Worm (Caenorhabditis elegans): ENCODE results near the gene ttr-42.
A peak's percentile ranks its signal among the peaks of the same experiment; 100 is the strongest.

ttr-42 gene

DNA sequence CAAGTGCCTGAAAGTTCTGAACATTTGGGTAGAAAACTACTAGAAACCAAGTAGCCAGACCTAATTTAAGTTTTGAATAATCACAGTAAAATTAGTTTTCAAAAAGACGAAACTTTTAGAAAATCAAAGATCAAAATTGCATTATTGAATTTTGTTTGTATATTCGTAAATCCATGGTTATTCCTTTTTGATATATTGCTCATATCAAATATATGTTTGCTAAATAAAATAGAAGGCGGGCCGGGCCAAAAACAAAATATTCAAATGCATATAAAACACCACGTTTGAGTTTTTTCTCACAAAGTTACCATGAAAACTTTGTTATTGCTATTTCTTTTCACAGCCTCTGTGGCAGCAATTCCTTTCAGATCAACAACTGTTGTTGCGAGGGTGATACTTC, at the start of gene ttr-42:
Gene ttr-42, plus strand, starts transcription at position 301 of the 400 bp plus-strand sequence.
- no peak for TF ChIP-seq ztf-29 (GFP tag; IDR thresholded peaks at IDR 0.05)
- TF ChIP-seq cog-1 (tag; optimal IDR thresholded peaks at IDR 0.05), result no peak
- TF ChIP-seq med-1 (GFP tag; optimal IDR thresholded peaks at IDR 0.05; ENCODE audit: insufficient read depth), result no peak
- TF ChIP-seq flt-1 (GFP tag; IDR thresholded peaks at IDR 0.05), result no peak
- no peak for TF ChIP-seq ref-1 (GFP tag; conservative IDR thresholded peaks at IDR 0.05)
- TF ChIP-seq ztf-23 (GFP tag; IDR thresholded peaks at IDR 0.05), result no peak
- TF ChIP-seq klf-2 (GFP tag; conservative IDR thresholded peaks at IDR 0.05), result no peak
- no peak for TF ChIP-seq T22C8.4 (GFP tag; IDR thresholded peaks at IDR 0.05)
- no peak for TF ChIP-seq tab-1 (GFP tag; IDR thresholded peaks at IDR 0.05)

DNA sequence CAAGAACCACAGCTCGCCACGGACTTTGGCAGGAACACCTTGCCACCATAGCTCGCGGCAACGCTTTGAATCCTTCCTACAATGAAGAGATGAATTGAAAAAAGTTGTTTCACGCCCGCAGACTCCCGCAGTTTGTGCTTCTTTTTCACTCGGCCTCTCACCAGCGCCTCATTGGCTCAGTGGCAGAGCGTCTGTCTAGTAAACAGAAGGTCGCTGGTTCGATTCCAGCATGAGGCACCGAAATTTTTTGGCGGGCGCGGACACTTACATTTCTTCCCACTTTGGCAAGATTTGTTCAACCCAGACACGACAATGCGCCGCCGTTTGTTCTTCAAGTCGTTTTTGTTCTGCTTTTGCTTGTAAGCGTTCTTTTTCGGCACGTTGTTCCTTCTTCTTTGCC, 49.7 kb upstream of the ttr-42 start:
- TF ChIP-seq ztf-29 (GFP tag; IDR thresholded peaks at IDR 0.05) (peak; percentile 37; the same call in 1 of the 2 replicates), flt-1 (GFP tag; IDR thresholded peaks at IDR 0.05) (no peak), klf-2 (GFP tag; conservative IDR thresholded peaks at IDR 0.05) (no peak; the same call in 1 of the 2 replicates), cog-1 (tag; optimal IDR thresholded peaks at IDR 0.05) (no peak), tab-1 (GFP tag; IDR thresholded peaks at IDR 0.05) (0 out of 2 replicates have a peak, but pooled peaks have one; percentile 50), T22C8.4 (GFP tag; IDR thresholded peaks at IDR 0.05) (no peak), med-1 (GFP tag; optimal IDR thresholded peaks at IDR 0.05; ENCODE audit: insufficient read depth) (no peak), ref-1 (GFP tag; conservative IDR thresholded peaks at IDR 0.05) (no peak; the same call in 1 of the 2 replicates), ztf-23 (GFP tag; IDR thresholded peaks at IDR 0.05) (peak; percentile 62; the same call in 1 of the 2 replicates)

DNA sequence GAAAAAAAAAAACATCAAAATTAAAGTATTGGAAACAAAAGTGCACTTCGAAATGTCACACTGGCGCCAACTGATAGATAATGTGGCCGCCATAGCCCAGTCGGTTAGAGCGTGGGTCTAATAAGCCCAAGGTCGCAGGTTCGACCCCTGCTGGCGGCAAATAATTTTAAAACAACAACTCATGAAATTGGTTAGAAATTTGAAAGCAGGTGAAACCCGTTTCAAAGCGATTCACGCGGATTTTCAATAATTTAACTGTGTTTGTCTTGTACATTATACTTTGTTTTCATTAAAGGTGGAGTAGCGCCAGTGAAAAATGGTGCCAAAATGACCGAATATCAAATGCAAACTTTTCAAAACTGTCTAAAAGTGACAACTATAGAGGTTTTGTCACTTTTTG, 46.3 kb upstream of the ttr-42 start:
- TF ChIP-seq flt-1 (GFP tag; IDR thresholded peaks at IDR 0.05) (no peak), med-1 (GFP tag; optimal IDR thresholded peaks at IDR 0.05; ENCODE audit: insufficient read depth) (no peak)

DNA sequence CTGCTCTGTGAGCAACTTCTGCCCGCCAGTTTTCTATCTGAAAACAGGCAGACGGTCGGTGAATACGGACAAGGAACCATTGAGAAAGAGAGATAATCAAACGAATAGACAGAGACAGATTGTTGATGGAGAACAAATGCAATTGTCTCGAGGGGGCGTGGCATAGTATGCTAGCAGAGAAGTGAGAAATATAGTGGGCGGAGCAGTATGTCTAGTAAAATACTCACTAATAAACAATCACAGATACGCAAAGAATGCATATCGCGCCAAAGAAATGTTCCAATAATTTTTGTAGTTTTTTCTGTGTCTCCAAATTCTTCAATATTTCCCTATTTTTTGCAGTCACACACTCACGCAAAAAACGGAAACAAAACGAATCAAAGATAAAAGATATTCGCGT, 45.2 kb upstream of the ttr-42 start, which contains the start of gene tbc-12:
Gene tbc-12, minus strand, starts transcription at position 101 of the 400 bp plus-strand sequence.
- TF ChIP-seq klf-2 (GFP tag; conservative IDR thresholded peaks at IDR 0.05) (no peak), cog-1 (tag; optimal IDR thresholded peaks at IDR 0.05) (no peak), ztf-23 (GFP tag; IDR thresholded peaks at IDR 0.05) (no peak), flt-1 (GFP tag; IDR thresholded peaks at IDR 0.05) (no peak), ztf-29 (GFP tag; IDR thresholded peaks at IDR 0.05) (no peak), ref-1 (GFP tag; conservative IDR thresholded peaks at IDR 0.05) (no peak), tab-1 (GFP tag; IDR thresholded peaks at IDR 0.05) (no peak), med-1 (GFP tag; optimal IDR thresholded peaks at IDR 0.05; ENCODE audit: insufficient read depth) (no peak)

DNA sequence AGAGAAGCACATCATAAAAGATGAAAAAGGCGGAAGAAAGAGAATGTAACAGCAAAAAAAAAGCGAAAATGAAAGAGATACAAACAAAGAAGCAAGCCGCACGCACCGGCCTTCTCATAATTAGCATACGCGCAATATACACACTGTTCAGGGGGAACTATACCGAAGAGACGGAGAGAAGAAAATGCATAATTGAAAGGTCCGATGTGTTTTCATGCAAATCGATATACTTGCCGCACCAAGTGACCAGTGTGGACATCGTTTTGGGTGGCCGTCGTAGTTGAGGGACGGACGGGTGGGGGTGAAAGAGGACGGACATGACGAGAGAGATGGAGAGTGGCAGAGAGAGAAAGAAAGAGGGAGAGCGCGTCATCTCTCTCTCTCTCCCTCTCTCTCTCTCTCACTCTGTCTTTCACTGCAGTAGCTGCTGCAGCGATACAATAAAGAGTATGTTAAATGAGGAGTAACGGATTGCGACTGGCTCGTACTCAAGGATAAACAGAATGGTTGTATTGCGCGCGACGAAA, 41.2 kb upstream of the ttr-42 start:
- TF ChIP-seq ztf-23 (GFP tag; IDR thresholded peaks at IDR 0.05), result no peak
- no peak for TF ChIP-seq klf-2 (GFP tag; conservative IDR thresholded peaks at IDR 0.05)
- TF ChIP-seq tab-1 (GFP tag; IDR thresholded peaks at IDR 0.05), result 0 out of 2 replicates have a peak, but pooled peaks have one; percentile 17
- peak; percentile 96 for TF ChIP-seq cog-1 (tag; optimal IDR thresholded peaks at IDR 0.05)
- peak; percentile 73 for TF ChIP-seq flt-1 (GFP tag; IDR thresholded peaks at IDR 0.05)
- TF ChIP-seq T22C8.4 (GFP tag; IDR thresholded peaks at IDR 0.05), result peak; percentile 78
- no peak for TF ChIP-seq med-1 (GFP tag; optimal IDR thresholded peaks at IDR 0.05; ENCODE audit: insufficient read depth)
- TF ChIP-seq ref-1 (GFP tag; conservative IDR thresholded peaks at IDR 0.05), result no peak
- TF ChIP-seq ztf-29 (GFP tag; IDR thresholded peaks at IDR 0.05), result peak; percentile 63; the same call in 1 of the 2 replicates

DNA sequence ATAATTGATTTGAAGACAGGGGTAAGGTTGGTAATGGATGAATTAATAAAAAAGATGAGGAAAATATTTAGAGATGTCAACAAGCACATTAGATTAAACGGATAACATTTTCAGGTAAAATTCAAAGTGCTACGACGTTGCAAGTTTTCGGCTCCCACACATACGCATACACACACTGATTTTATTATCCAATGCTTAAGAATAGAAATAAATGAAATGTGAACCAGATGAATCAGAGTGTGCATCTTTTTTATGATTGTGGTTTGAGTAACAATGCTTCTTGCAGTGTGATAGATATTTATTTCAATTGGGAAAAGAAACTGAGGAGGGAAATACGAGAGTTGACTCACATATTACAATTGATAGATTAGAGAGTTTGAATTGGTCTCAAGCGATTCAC, 38.8 kb upstream of the ttr-42 start:
- TF ChIP-seq med-1 (GFP tag; optimal IDR thresholded peaks at IDR 0.05; ENCODE audit: insufficient read depth) (no peak), ref-1 (GFP tag; conservative IDR thresholded peaks at IDR 0.05) (no peak), cog-1 (tag; optimal IDR thresholded peaks at IDR 0.05) (no peak), tab-1 (GFP tag; IDR thresholded peaks at IDR 0.05) (no peak), flt-1 (GFP tag; IDR thresholded peaks at IDR 0.05) (no peak), T22C8.4 (GFP tag; IDR thresholded peaks at IDR 0.05) (no peak), ztf-23 (GFP tag; IDR thresholded peaks at IDR 0.05) (no peak), ztf-29 (GFP tag; IDR thresholded peaks at IDR 0.05) (no peak), klf-2 (GFP tag; conservative IDR thresholded peaks at IDR 0.05) (no peak)

DNA sequence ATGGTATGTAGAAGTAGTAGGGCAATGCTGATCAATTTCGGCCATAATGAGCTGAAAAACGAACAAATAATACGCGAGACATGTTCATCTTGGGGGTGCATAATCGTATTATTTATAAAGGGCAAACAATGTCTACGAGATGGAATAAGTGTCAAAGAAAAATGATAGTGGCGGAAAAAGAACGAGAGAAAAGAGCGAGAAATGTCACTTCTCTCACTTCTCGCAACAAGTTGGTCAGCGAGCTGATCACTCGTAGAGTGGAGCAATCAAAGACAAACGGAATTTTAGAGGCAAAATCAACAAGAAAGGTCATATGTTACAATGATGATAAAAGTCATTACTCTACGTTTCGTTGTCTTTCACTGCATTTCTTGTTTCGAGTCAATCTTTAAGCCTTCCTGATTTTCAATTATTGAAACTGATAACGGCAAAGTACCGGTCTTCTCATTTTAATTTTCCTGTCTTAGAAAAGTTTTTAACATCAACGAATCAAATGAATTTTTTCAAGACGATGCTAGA, 36.5 kb upstream of the ttr-42 start, which contains the start of gene F52H2.3:
Gene F52H2.3, minus strand, starts transcription at position 51 of the 519 bp plus-strand sequence.
- no peak for TF ChIP-seq med-1 (GFP tag; optimal IDR thresholded peaks at IDR 0.05; ENCODE audit: insufficient read depth)
- TF ChIP-seq ref-1 (GFP tag; conservative IDR thresholded peaks at IDR 0.05), result no peak
- TF ChIP-seq klf-2 (GFP tag; conservative IDR thresholded peaks at IDR 0.05), result no peak
- TF ChIP-seq T22C8.4 (GFP tag; IDR thresholded peaks at IDR 0.05), result no peak
- TF ChIP-seq tab-1 (GFP tag; IDR thresholded peaks at IDR 0.05), result no peak
- no peak for TF ChIP-seq ztf-29 (GFP tag; IDR thresholded peaks at IDR 0.05)
- no peak for TF ChIP-seq flt-1 (GFP tag; IDR thresholded peaks at IDR 0.05)
- TF ChIP-seq cog-1 (tag; optimal IDR thresholded peaks at IDR 0.05), result no peak
- TF ChIP-seq ztf-23 (GFP tag; IDR thresholded peaks at IDR 0.05), result no peak

DNA sequence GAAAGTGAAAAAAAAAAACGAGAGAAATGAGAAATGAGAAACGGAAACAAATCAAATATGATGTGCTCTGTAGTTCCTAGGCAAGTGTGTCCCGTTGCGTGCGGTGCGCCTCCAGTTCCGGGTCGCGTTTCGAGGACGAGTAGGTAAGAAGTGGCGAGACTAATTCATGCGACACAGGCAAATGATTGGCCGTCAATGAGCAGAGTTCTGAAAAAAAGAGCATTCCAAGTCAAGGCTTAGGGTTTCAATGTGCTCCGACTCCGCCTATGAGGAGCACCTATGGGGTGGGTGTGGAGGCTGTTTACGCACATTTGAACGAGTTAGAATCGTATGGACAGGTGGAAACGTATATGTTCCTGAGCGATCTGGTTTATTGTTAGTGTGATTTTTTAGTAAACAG, 34.2 kb upstream of the ttr-42 start:
- TF ChIP-seq ref-1 (GFP tag; conservative IDR thresholded peaks at IDR 0.05) (no peak), med-1 (GFP tag; optimal IDR thresholded peaks at IDR 0.05; ENCODE audit: insufficient read depth) (no peak), klf-2 (GFP tag; conservative IDR thresholded peaks at IDR 0.05) (no peak), cog-1 (tag; optimal IDR thresholded peaks at IDR 0.05) (no peak), flt-1 (GFP tag; IDR thresholded peaks at IDR 0.05) (no peak), ztf-29 (GFP tag; IDR thresholded peaks at IDR 0.05) (no peak), ztf-23 (GFP tag; IDR thresholded peaks at IDR 0.05) (no peak), T22C8.4 (GFP tag; IDR thresholded peaks at IDR 0.05) (no peak), tab-1 (GFP tag; IDR thresholded peaks at IDR 0.05) (no peak)

DNA sequence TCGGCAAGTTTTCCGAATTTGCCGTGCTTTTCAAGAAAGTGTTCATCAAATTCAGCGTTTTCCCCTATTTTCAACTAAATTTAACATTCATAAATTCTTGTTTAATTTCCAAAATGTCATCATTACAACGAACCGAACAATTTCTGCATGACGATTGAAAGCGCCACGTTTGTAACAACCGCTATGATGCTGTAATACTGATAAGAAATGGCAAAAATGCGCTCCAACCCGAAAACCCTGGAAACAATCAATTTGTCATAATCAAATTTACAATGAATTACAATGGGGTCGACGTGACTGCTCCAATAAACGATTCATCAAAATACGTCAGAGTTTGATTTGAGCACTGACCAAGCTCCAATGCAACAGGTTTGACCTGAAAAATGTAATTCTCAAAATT, 32.9 kb upstream of the ttr-42 start:
- no peak for TF ChIP-seq ztf-23 (GFP tag; IDR thresholded peaks at IDR 0.05)
- TF ChIP-seq tab-1 (GFP tag; IDR thresholded peaks at IDR 0.05), result no peak
- no peak for TF ChIP-seq flt-1 (GFP tag; IDR thresholded peaks at IDR 0.05)
- no peak for TF ChIP-seq ztf-29 (GFP tag; IDR thresholded peaks at IDR 0.05)
- no peak for TF ChIP-seq T22C8.4 (GFP tag; IDR thresholded peaks at IDR 0.05)
- TF ChIP-seq med-1 (GFP tag; optimal IDR thresholded peaks at IDR 0.05; ENCODE audit: insufficient read depth), result no peak
- TF ChIP-seq ref-1 (GFP tag; conservative IDR thresholded peaks at IDR 0.05), result no peak
- TF ChIP-seq klf-2 (GFP tag; conservative IDR thresholded peaks at IDR 0.05), result no peak
- TF ChIP-seq cog-1 (tag; optimal IDR thresholded peaks at IDR 0.05), result no peak
